Worm (Caenorhabditis elegans): Measurements from ENCODE around the gene W01A11.1.

DNA sequence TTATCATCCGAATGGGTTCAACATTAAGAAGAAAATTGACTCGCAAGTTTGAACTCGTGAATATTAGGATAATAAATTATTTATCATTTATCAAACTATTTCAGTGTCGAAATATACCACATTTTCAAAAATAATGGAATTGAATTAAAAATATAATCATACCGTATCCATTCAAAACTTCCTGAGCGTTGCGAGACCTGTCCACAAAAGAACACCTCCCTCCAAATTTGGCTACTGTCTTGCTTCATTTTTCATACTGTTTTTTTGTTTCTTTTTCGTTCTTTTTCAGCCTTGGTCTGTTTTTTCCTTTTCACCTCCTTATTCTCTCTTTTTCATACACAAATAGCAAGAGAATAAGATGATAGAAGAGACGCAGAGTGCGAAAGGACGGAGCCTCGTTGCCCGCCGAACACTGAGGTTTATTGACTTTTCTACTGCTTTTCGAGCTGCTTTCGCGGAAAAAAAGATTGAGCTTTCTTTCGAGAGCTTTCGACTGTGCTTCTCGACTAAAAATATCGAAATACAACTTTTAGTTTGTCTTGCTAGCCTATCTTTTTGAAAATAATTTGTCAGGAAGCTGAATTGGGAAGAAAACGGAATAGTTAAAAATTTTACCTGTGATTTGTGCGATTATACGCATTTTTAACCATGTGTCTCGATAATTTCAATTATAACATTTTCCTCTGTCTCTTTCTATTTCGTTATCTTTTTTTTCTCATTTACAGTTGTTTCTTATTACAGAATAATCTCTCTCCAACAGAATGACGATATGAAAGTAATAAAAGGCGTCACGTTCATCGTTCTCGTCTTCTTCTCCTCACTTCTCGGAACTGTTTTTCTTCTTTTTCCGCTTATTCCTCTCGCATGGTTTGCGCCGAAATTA is 48.7 kb upstream of the W01A11.1 start, which contains the start of gene acl-8:
- no peak for TF ChIP-seq ZK546.5 (tag; optimal IDR thresholded peaks at IDR 0.05)
- no peak for TF ChIP-seq lin-11 (tag; optimal IDR thresholded peaks at IDR 0.05)
- no peak for TF ChIP-seq unc-55 (GFP tag; optimal IDR thresholded peaks at IDR 0.05)
- no peak for TF ChIP-seq nhr-11 (tag; optimal IDR thresholded peaks at IDR 0.05)
- TF ChIP-seq ztf-4 (tag; optimal IDR thresholded peaks at IDR 0.05), result no peak
- no peak for TF ChIP-seq elt-1 (tag; optimal IDR thresholded peaks at IDR 0.05)
- no peak for TF ChIP-seq ztf-11 (tag; optimal IDR thresholded peaks at IDR 0.05)
- no peak for TF ChIP-seq snpc-4 (tag; optimal IDR thresholded peaks at IDR 0.05)
- no peak for TF ChIP-seq nhr-12 (tag; optimal IDR thresholded peaks at IDR 0.05)
- no peak for TF ChIP-seq nhr-77 (tag; optimal IDR thresholded peaks at IDR 0.05)
- TF ChIP-seq elt-3 (tag; optimal IDR thresholded peaks at IDR 0.05), result no peak
